Fruit fly (Drosophila melanogaster) whole organism, embryonic: ENCODE data around the gene djl.

Source experiments
- Ada2b ChIP-seq: fragments of 200-800 bp; sonication (Bioruptor generic); IDR thresholded peaks from 2 replicates; pipeline ENCODE4 v1.3.6; 2022; ENCODE audit warnings: missing biosample characterization, missing genetic modification characterization
- CG10209 ChIP-seq: fragments of 200-800 bp; sonication (Bioruptor generic); optimal IDR thresholded peaks from 3 replicates; lab custom pipeline; 2017; ENCODE audit warnings: missing biosample characterization, mild to moderate bottlenecking, missing genetic modification characterization, missing genetic modification reagents
- CG10543 ChIP-seq: fragments of 200-800 bp; sonication (Bioruptor generic); optimal IDR thresholded peaks from 3 replicates; lab custom pipeline; 2017; ENCODE audit warnings: missing biosample characterization, mild to moderate bottlenecking, missing genetic modification characterization, moderate library complexity
- CG11398 ChIP-seq: fragments of 200-800 bp; sonication (Bioruptor generic); optimal IDR thresholded peaks from 2 replicates; lab custom pipeline; 2016; ENCODE audit warnings: missing biosample characterization, missing genetic modification characterization
- CG12155 ChIP-seq: fragments of 200-800 bp; sonication (Bioruptor generic); optimal IDR thresholded peaks from 3 replicates; lab custom pipeline; 2016; ENCODE audit warnings: missing biosample characterization, missing genetic modification characterization
- CG12236 ChIP-seq: fragments of 200-800 bp; sonication (Bioruptor generic); optimal IDR thresholded peaks from 2 replicates; lab custom pipeline; 2016; ENCODE audit warnings: missing biosample characterization, missing genetic modification characterization
- CG12659 ChIP-seq: fragments of 200-800 bp; sonication (Bioruptor generic); optimal IDR thresholded peaks from 3 replicates; lab custom pipeline; 2017; ENCODE audit warnings: mild to moderate bottlenecking, missing biosample characterization, missing genetic modification reagents, missing genetic modification characterization
- CG13894 ChIP-seq: fragments of 200-800 bp; sonication (Bioruptor generic); optimal IDR thresholded peaks from 3 replicates; lab custom pipeline; 2018; ENCODE audit warnings: missing biosample characterization, mild to moderate bottlenecking, missing genetic modification characterization, moderate library complexity
- CG15479 ChIP-seq: fragments of 200-800 bp; sonication (Bioruptor generic); optimal IDR thresholded peaks from 3 replicates; lab custom pipeline; 2019; ENCODE audit warnings: missing biosample characterization, mild to moderate bottlenecking, missing genetic modification characterization, moderate library complexity
- CG16779 ChIP-seq: fragments of 200-800 bp; sonication (Bioruptor generic); IDR thresholded peaks from 2 replicates; pipeline ENCODE4 v1.3.6; 2022; ENCODE audit warnings: missing biosample characterization, missing genetic modification characterization
- CG16813 ChIP-seq: fragments of 200-800 bp; sonication (Bioruptor generic); IDR thresholded peaks from 3 replicates; pipeline ENCODE4 v1.3.6; 2022; ENCODE audit warnings: missing biosample characterization, missing genetic modification characterization; ENCODE audit not compliant: partially characterized antibody
- CG17328 ChIP-seq: fragments of 200-800 bp; sonication (Bioruptor generic); IDR thresholded peaks from 2 replicates; pipeline ENCODE4 v1.3.6; 2022; ENCODE audit warnings: missing biosample characterization, missing genetic modification characterization
- CG17612 ChIP-seq: fragments of 200-800 bp; sonication (Bioruptor generic); IDR thresholded peaks from 2 replicates; pipeline ENCODE4 v1.3.6; 2022; ENCODE audit warnings: missing biosample characterization, missing genetic modification characterization
- CG1832 ChIP-seq: fragments of 200-800 bp; sonication (Bioruptor generic); optimal IDR thresholded peaks from 2 replicates; lab custom pipeline; 2017; ENCODE audit warnings: missing biosample characterization, mild to moderate bottlenecking, missing genetic modification characterization, inconsistent platforms
- CG18619 ChIP-seq: fragments of 200-800 bp; sonication (Bioruptor generic); optimal IDR thresholded peaks from 3 replicates; lab custom pipeline; 2017; ENCODE audit warnings: missing biosample characterization, mild to moderate bottlenecking, missing genetic modification characterization
- CG2202 ChIP-seq: fragments of 200-800 bp; sonication (Bioruptor generic); optimal IDR thresholded peaks from 2 replicates; lab custom pipeline; 2018; ENCODE audit warnings: missing biosample characterization, mild to moderate bottlenecking, missing genetic modification characterization
- CG30403 ChIP-seq: fragments of 200-800 bp; sonication (Bioruptor generic); optimal IDR thresholded peaks from 3 replicates; lab custom pipeline; 2016; ENCODE audit warnings: missing biosample characterization, missing genetic modification characterization
- CG3407 ChIP-seq: fragments of 200-800 bp; sonication (Bioruptor generic); optimal IDR thresholded peaks from 2 replicates; lab custom pipeline; 2018; ENCODE audit warnings: missing biosample characterization, mild to moderate bottlenecking, missing genetic modification characterization
- CG4854 ChIP-seq: fragments of 200-800 bp; sonication (Bioruptor generic); optimal IDR thresholded peaks from 2 replicates; lab custom pipeline; 2016; ENCODE audit warnings: missing biosample characterization, missing genetic modification characterization, inconsistent platforms
- CG6654 ChIP-seq: fragments of 200-800 bp; sonication (Bioruptor generic); optimal IDR thresholded peaks from 2 replicates; lab custom pipeline; 2017; ENCODE audit warnings: missing biosample characterization, mild to moderate bottlenecking, missing genetic modification characterization
- CG6791 ChIP-seq: fragments of 200-800 bp; sonication (Bioruptor generic); IDR thresholded peaks from 3 replicates; pipeline ENCODE4 v1.3.6; 2022; ENCODE audit warnings: missing biosample characterization, missing genetic modification characterization; ENCODE audit not compliant: partially characterized antibody
- CG6854 ChIP-seq: fragments of 200-800 bp; sonication (Bioruptor generic); optimal IDR thresholded peaks from 3 replicates; lab custom pipeline; 2017; ENCODE audit warnings: missing biosample characterization, mild to moderate bottlenecking, missing genetic modification characterization
- CG8359 ChIP-seq: fragments of 200-800 bp; sonication (Bioruptor generic); optimal IDR thresholded peaks from 2 replicates; lab custom pipeline; 2017; ENCODE audit warnings: missing biosample characterization, mild to moderate bottlenecking, missing genetic modification characterization, borderline replicate concordance
- CG9437 ChIP-seq: fragments of 200-800 bp; sonication (Bioruptor generic); optimal IDR thresholded peaks from 2 replicates; lab custom pipeline; 2018; ENCODE audit warnings: missing biosample characterization, mild to moderate bottlenecking, missing genetic modification characterization
- CG9797 ChIP-seq: fragments of 200-800 bp; sonication (Bioruptor generic); optimal IDR thresholded peaks from 3 replicates; lab custom pipeline; 2018; ENCODE audit warnings: missing biosample characterization, mild to moderate bottlenecking, missing genetic modification characterization
- CG9876 ChIP-seq: fragments of 200-800 bp; sonication (Bioruptor generic); optimal IDR thresholded peaks from 2 replicates; lab custom pipeline; 2016; ENCODE audit warnings: missing biosample characterization, missing genetic modification characterization
- Dp ChIP-seq: fragments of 200-800 bp; sonication (Bioruptor generic); optimal IDR thresholded peaks from 2 replicates; lab custom pipeline; 2018; ENCODE audit warnings: missing biosample characterization, mild to moderate bottlenecking, missing genetic modification characterization, moderate library complexity
- Neu2 ChIP-seq: fragments of 200-800 bp; sonication (Bioruptor generic); optimal IDR thresholded peaks from 3 replicates; lab custom pipeline; 2016; ENCODE audit warnings: missing biosample characterization, missing genetic modification characterization, borderline replicate concordance
- Scr ChIP-seq: fragments of 200-800 bp; sonication (Bioruptor generic); IDR thresholded peaks from 2 replicates; pipeline ENCODE4 v1.3.6; 2022; ENCODE audit warnings: missing biosample characterization, missing genetic modification characterization; ENCODE audit not compliant: partially characterized antibody
- Xbp1 ChIP-seq: fragments of 200-800 bp; sonication (Bioruptor generic); optimal IDR thresholded peaks from 3 replicates; lab custom pipeline; 2016; ENCODE audit warnings: missing biosample characterization, mild to moderate bottlenecking, missing genetic modification characterization
- YL-1 ChIP-seq: fragments of 200-800 bp; sonication (Bioruptor generic); optimal IDR thresholded peaks from 3 replicates; lab custom pipeline; 2017; ENCODE audit warnings: missing biosample characterization, mild to moderate bottlenecking, missing genetic modification characterization
- abd-A ChIP-seq: fragments of 200-800 bp; sonication (Bioruptor generic); optimal IDR thresholded peaks from 3 replicates; lab custom pipeline; 2019; ENCODE audit warnings: missing biosample characterization, mild to moderate bottlenecking, missing genetic modification characterization, moderate library complexity
- ato ChIP-seq: fragments of 200-800 bp; sonication (Bioruptor generic); IDR thresholded peaks from 2 replicates; pipeline ENCODE4 v1.3.6; 2022; ENCODE audit warnings: missing biosample characterization, missing genetic modification characterization; ENCODE audit not compliant: partially characterized antibody
- cad ChIP-seq: fragments of >200 bp; optimal IDR thresholded peaks from 2 replicates; lab custom pipeline; 2017; ENCODE audit warnings: missing biosample characterization, missing genetic modification characterization
- cato ChIP-seq: fragments of 200-800 bp; sonication (Bioruptor generic); optimal IDR thresholded peaks from 2 replicates; lab custom pipeline; 2016; ENCODE audit warnings: missing biosample characterization, missing genetic modification characterization, borderline replicate concordance
- caup ChIP-seq: fragments of 200-800 bp; sonication (Bioruptor generic); optimal IDR thresholded peaks from 3 replicates; lab custom pipeline; 2017; ENCODE audit warnings: missing biosample characterization, mild to moderate bottlenecking, missing genetic modification characterization, moderate library complexity; ENCODE audit not compliant: severe bottlenecking
- crol ChIP-seq: fragments of 200-800 bp; sonication (Bioruptor generic); IDR thresholded peaks from 2 replicates; pipeline ENCODE4 v1.3.6; 2022; ENCODE audit warnings: missing biosample characterization, missing genetic modification characterization
- da ChIP-seq: fragments of 200-800 bp; sonication (Bioruptor generic); optimal IDR thresholded peaks from 2 replicates; lab custom pipeline; 2016; ENCODE audit warnings: missing biosample characterization, missing genetic modification characterization
- dmrt11E ChIP-seq: fragments of 200-800 bp; sonication (Bioruptor generic); optimal IDR thresholded peaks from 3 replicates; lab custom pipeline; 2018; ENCODE audit warnings: missing biosample characterization, mild to moderate bottlenecking, missing genetic modification characterization, moderate library complexity
- fd64A ChIP-seq: fragments of 200-800 bp; sonication (Bioruptor generic); optimal IDR thresholded peaks from 3 replicates; lab custom pipeline; 2018; ENCODE audit warnings: missing biosample characterization, mild to moderate bottlenecking, missing genetic modification characterization
- hth ChIP-seq: fragments of >200 bp; optimal IDR thresholded peaks from 2 replicates; lab custom pipeline; 2017; ENCODE audit warnings: inconsistent platforms
- kni ChIP-seq: fragments of 200-800 bp; sonication (Bioruptor generic); optimal IDR thresholded peaks from 3 replicates; lab custom pipeline; 2017; ENCODE audit warnings: mild to moderate bottlenecking, missing biosample characterization, missing genetic modification reagents, missing genetic modification characterization
- knrl ChIP-seq: fragments of 200-800 bp; sonication (Bioruptor generic); IDR thresholded peaks from 3 replicates; pipeline ENCODE4 v1.3.6; 2022; ENCODE audit warnings: missing biosample characterization, missing genetic modification characterization; ENCODE audit not compliant: partially characterized antibody
- maf-S ChIP-seq: fragments of 200-800 bp; sonication (Bioruptor generic); optimal IDR thresholded peaks from 2 replicates; lab custom pipeline; 2016; ENCODE audit warnings: missing biosample characterization, missing genetic modification characterization
- nmo ChIP-seq: fragments of 200-800 bp; sonication (Bioruptor generic); optimal IDR thresholded peaks from 2 replicates; lab custom pipeline; 2018; ENCODE audit warnings: missing biosample characterization, mild to moderate bottlenecking, missing genetic modification characterization, moderate library complexity
- odd ChIP-seq: fragments of 200-800 bp; sonication (Bioruptor generic); optimal IDR thresholded peaks from 2 replicates; lab custom pipeline; 2017; ENCODE audit warnings: missing biosample characterization, mild to moderate bottlenecking, missing genetic modification characterization
- pho ChIP-seq: fragments of 200-800 bp; sonication (Bioruptor generic); optimal IDR thresholded peaks from 2 replicates; lab custom pipeline; 2016; ENCODE audit warnings: missing biosample characterization, missing genetic modification characterization
- ranshi ChIP-seq: fragments of 200-800 bp; sonication (Bioruptor generic); IDR thresholded peaks from 2 replicates; pipeline ENCODE4 v1.3.6; 2022; ENCODE audit warnings: missing biosample characterization, missing genetic modification characterization
- twi ChIP-seq: fragments of 200-800 bp; optimal IDR thresholded peaks from 2 replicates; lab custom pipeline; 2019; ENCODE audit warnings: missing biosample characterization, mild to moderate bottlenecking, missing genetic modification characterization, moderate library complexity

Gene djl

dm6 chr3R:7089522-7090336, 29.2 kb downstream of the djl start (continued):
- TF ChIP-seq YL-1 (GFP tag; lab: Kevin White, UChicago) (peak; percentile 17), fd64A (no peak), CG9437 (GFP tag; lab: Kevin White, UChicago) (no peak), Neu2 (GFP tag; lab: Kevin White, UChicago) (no peak), odd (no peak), CG1832 (no peak), CG16779 (GFP tag; lab: Robert Waterston, UW) (no peak), CG15479 (peak; percentile 70), da (peak; percentile 53), CG9876 (GFP tag; lab: Kevin White, UChicago) (no peak), ato (no peak), CG11398 (GFP tag; lab: Kevin White, UChicago) (no peak), knrl (GFP tag; lab: Robert Waterston, UW) (no peak), maf-S (no peak), twi (peak; percentile 81), CG12236 (GFP tag; lab: Kevin White, UChicago) (no peak), CG4854 (GFP tag; lab: Kevin White, UChicago) (no peak), nmo (no peak), CG10543 (GFP tag; lab: Kevin White, UChicago) (no peak), abd-A (peak; percentile 29), kni (peak; percentile 84), CG6854 (no peak), CG12155 (GFP tag; lab: Kevin White, UChicago) (no peak), caup (GFP tag; lab: Kevin White, UChicago) (peak; percentile 3), crol (GFP tag; lab: Robert Waterston, UW) (no peak), Scr (GFP tag; lab: Robert Waterston, UW) (no peak), CG18619 (GFP tag; lab: Kevin White, UChicago) (no peak), CG12659 (no peak), CG17328 (no peak), CG10209 (peak; percentile 15), CG8359 (GFP tag; lab: Kevin White, UChicago) (no peak), dmrt11E (no peak), hth (no peak), Dp (GFP tag; lab: Kevin White, UChicago) (no peak), CG6654 (GFP tag; lab: Kevin White, UChicago) (no peak), CG16813 (GFP tag; lab: Robert Waterston, UW) (no peak), cato (no peak), CG13894 (peak; percentile 74), CG3407 (GFP tag; lab: Kevin White, UChicago) (no peak), Ada2b (no peak), cad (GFP tag; lab: Kevin White, UChicago) (no peak), CG2202 (tag; lab: Kevin White, UChicago) (no peak), CG9797 (GFP tag; lab: Kevin White, UChicago) (no peak), CG30403 (GFP tag; lab: Kevin White, UChicago) (no peak), ranshi (no peak), Xbp1 (GFP tag; lab: Kevin White, UChicago) (no peak), CG17612 (GFP tag; lab: Robert Waterston, UW) (no peak), pho (no peak), CG6791 (GFP tag; lab: Robert Waterston, UW) (no peak)
